Fruit fly (Drosophila melanogaster) whole organism, embryonic: ENCODE data around the gene CG1024.

Experiments used
- ATbp ChIP-seq: fragments of 200-800 bp; sonication (Bioruptor generic); optimal IDR thresholded peaks from 2 replicates; lab custom pipeline; 2017; ENCODE audit warnings: missing biosample characterization, mild to moderate bottlenecking, missing genetic modification characterization, missing genetic modification reagents
- CG12104 ChIP-seq: fragments of 200-800 bp; sonication (Bioruptor generic); optimal IDR thresholded peaks from 3 replicates; lab custom pipeline; 2016; ENCODE audit warnings: missing biosample characterization, missing genetic modification characterization
- CG12155 ChIP-seq: fragments of 200-800 bp; sonication (Bioruptor generic); optimal IDR thresholded peaks from 3 replicates; lab custom pipeline; 2016; ENCODE audit warnings: missing biosample characterization, missing genetic modification characterization
- CG13296 ChIP-seq: fragments of 200-800 bp; sonication (Bioruptor generic); optimal IDR thresholded peaks from 3 replicates; lab custom pipeline; 2018; ENCODE audit warnings: missing biosample characterization, mild to moderate bottlenecking, missing genetic modification characterization
- CG14050 ChIP-seq: fragments of 200-800 bp; sonication (Bioruptor generic); IDR thresholded peaks from 3 replicates; pipeline ENCODE4 v1.3.6; 2022; ENCODE audit warnings: missing biosample characterization, missing genetic modification characterization
- CG15073 ChIP-seq: fragments of 200-800 bp; sonication (Bioruptor generic); optimal IDR thresholded peaks from 2 replicates; lab custom pipeline; 2016; ENCODE audit warnings: missing biosample characterization, missing genetic modification characterization
- CG17612 ChIP-seq: fragments of 200-800 bp; sonication (Bioruptor generic); IDR thresholded peaks from 2 replicates; pipeline ENCODE4 v1.3.6; 2022; ENCODE audit warnings: missing biosample characterization, missing genetic modification characterization
- CG2202 ChIP-seq: fragments of 200-800 bp; sonication (Bioruptor generic); optimal IDR thresholded peaks from 2 replicates; lab custom pipeline; 2018; ENCODE audit warnings: missing biosample characterization, mild to moderate bottlenecking, missing genetic modification characterization
- CG30020 ChIP-seq: fragments of 200-800 bp; optimal IDR thresholded peaks from 2 replicates; lab custom pipeline; 2019; ENCODE audit warnings: missing biosample characterization, mild to moderate bottlenecking, missing genetic modification characterization, moderate library complexity
- CG31365 ChIP-seq: fragments of 200-800 bp; sonication (Bioruptor generic); optimal IDR thresholded peaks from 2 replicates; lab custom pipeline; 2018; ENCODE audit warnings: missing biosample characterization, mild to moderate bottlenecking, missing genetic modification characterization
- CG3726 ChIP-seq: fragments of 200-800 bp; sonication (Bioruptor generic); IDR thresholded peaks from 3 replicates; pipeline ENCODE4, ENCODE4 v1.3.6; 2022; ENCODE audit warnings: missing biosample characterization, missing genetic modification characterization
- CG7786 ChIP-seq: fragments of 200-800 bp; sonication (Bioruptor generic); optimal IDR thresholded peaks from 2 replicates; lab custom pipeline; 2016; ENCODE audit warnings: missing biosample characterization, missing genetic modification characterization
- CG8478 ChIP-seq: fragments of >200 bp; optimal IDR thresholded peaks from 2 replicates; lab custom pipeline; 2018
- CG9797 ChIP-seq: fragments of 200-800 bp; sonication (Bioruptor generic); optimal IDR thresholded peaks from 3 replicates; lab custom pipeline; 2018; ENCODE audit warnings: missing biosample characterization, mild to moderate bottlenecking, missing genetic modification characterization
- CoRest ChIP-seq: fragments of 200-800 bp; sonication (Bioruptor generic); optimal IDR thresholded peaks from 3 replicates; lab custom pipeline; 2018; ENCODE audit warnings: missing biosample characterization, mild to moderate bottlenecking, missing genetic modification characterization, moderate library complexity
- D19A ChIP-seq: fragments of 200-800 bp; optimal IDR thresholded peaks from 3 replicates; lab custom pipeline; 2019; ENCODE audit warnings: missing biosample characterization, mild to moderate bottlenecking, missing genetic modification characterization, moderate library complexity
- Dbx ChIP-seq: fragments of 200-800 bp; sonication (Bioruptor generic); IDR thresholded peaks from 3 replicates; pipeline ENCODE4 v1.3.6; 2022; ENCODE audit warnings: missing biosample characterization, missing genetic modification characterization
- Drgx ChIP-seq: fragments of 200-800 bp; sonication (Bioruptor generic); IDR thresholded peaks from 2 replicates; pipeline ENCODE4 v1.3.6; 2022; ENCODE audit warnings: missing biosample characterization, missing genetic modification characterization
- Eip74EF ChIP-seq, 2 experiments: fragments of 200-800 bp in 1 of 2; fragments of >200 bp in 1 of 2; sonication (Bioruptor generic) in 1 of 2; optimal IDR thresholded peaks; 2 replicates each; lab custom pipeline; 2017 to 2019; ENCODE audit warnings: missing biosample characterization in 2 of 2, missing genetic modification characterization in 2 of 2, mild to moderate bottlenecking in 1 of 2, moderate library complexity in 1 of 2
- H2.0 ChIP-seq: fragments of 200-800 bp; sonication (Bioruptor generic); IDR thresholded peaks from 2 replicates; pipeline ENCODE4 v1.3.6; 2022; ENCODE audit warnings: missing biosample characterization, missing genetic modification characterization
- HHEX ChIP-seq: fragments of 200-800 bp; sonication (Bioruptor generic); optimal IDR thresholded peaks from 3 replicates; lab custom pipeline; 2017; ENCODE audit warnings: missing biosample characterization, mild to moderate bottlenecking, missing genetic modification characterization, missing genetic modification reagents
- Kr ChIP-seq: fragments of 200-800 bp; sonication (Bioruptor generic); optimal IDR thresholded peaks from 2 replicates; lab custom pipeline; 2017; ENCODE audit warnings: missing biosample characterization, mild to moderate bottlenecking, missing genetic modification characterization
- Lhr ChIP-seq: fragments of 200-800 bp; sonication (Bioruptor generic); optimal IDR thresholded peaks from 3 replicates; lab custom pipeline; 2017; ENCODE audit warnings: mild to moderate bottlenecking, missing biosample characterization, missing genetic modification reagents, missing genetic modification characterization
- Mad ChIP-seq: fragments of 200-800 bp; sonication (Bioruptor generic); optimal IDR thresholded peaks from 2 replicates; lab custom pipeline; 2016; ENCODE audit warnings: missing biosample characterization, missing genetic modification characterization
- Med ChIP-seq: fragments of 200-800 bp; sonication (Bioruptor generic); peaks from one replicate; lab custom pipeline; 2016; ENCODE audit warnings: missing biosample characterization, missing genetic modification characterization, mild to moderate bottlenecking, inconsistent platforms, moderate library complexity
- Oli ChIP-seq: fragments of 200-800 bp; sonication (Bioruptor generic); optimal IDR thresholded peaks from 2 replicates; lab custom pipeline; 2018; ENCODE audit warnings: missing biosample characterization, mild to moderate bottlenecking, missing genetic modification characterization, moderate library complexity
- PHDP ChIP-seq: fragments of 200-800 bp; sonication (Bioruptor generic); optimal IDR thresholded peaks from 3 replicates; lab custom pipeline; 2018; ENCODE audit warnings: missing biosample characterization, mild to moderate bottlenecking, missing genetic modification characterization, moderate library complexity
- Rfx ChIP-seq: fragments of 200-800 bp; sonication (Bioruptor generic); IDR thresholded peaks from 2 replicates; pipeline ENCODE4 v1.3.6; 2022; ENCODE audit warnings: missing biosample characterization, missing genetic modification characterization
- Scr ChIP-seq: fragments of 200-800 bp; sonication (Bioruptor generic); IDR thresholded peaks from 2 replicates; pipeline ENCODE4 v1.3.6; 2022; ENCODE audit warnings: missing biosample characterization, missing genetic modification characterization; ENCODE audit not compliant: partially characterized antibody
- Sox102F ChIP-seq: fragments of 200-800 bp; sonication (Bioruptor generic); optimal IDR thresholded peaks from 2 replicates; lab custom pipeline; 2018; ENCODE audit warnings: missing biosample characterization, mild to moderate bottlenecking, missing genetic modification characterization, moderate library complexity
- Spps ChIP-seq: fragments of 200-800 bp; sonication (Bioruptor generic); optimal IDR thresholded peaks from 2 replicates; lab custom pipeline; 2018; ENCODE audit warnings: missing biosample characterization, mild to moderate bottlenecking, missing genetic modification characterization
- ase ChIP-seq: fragments of 200-800 bp; sonication (Bioruptor generic); IDR thresholded peaks from 3 replicates; pipeline ENCODE4 v1.3.6; 2022; ENCODE audit warnings: missing biosample characterization, missing genetic modification characterization
- bbx ChIP-seq: fragments of 200-800 bp; sonication (Bioruptor generic); IDR thresholded peaks from 2 replicates; pipeline ENCODE4 v1.3.6; 2022; ENCODE audit warnings: missing biosample characterization, missing genetic modification characterization; ENCODE audit not compliant: partially characterized antibody
- bigmax ChIP-seq: fragments of 200-800 bp; sonication (Bioruptor generic); optimal IDR thresholded peaks from 2 replicates; lab custom pipeline; 2018; ENCODE audit warnings: missing biosample characterization, mild to moderate bottlenecking, missing genetic modification characterization
- bsh ChIP-seq, 2 experiments: fragments of 200-800 bp; sonication (Bioruptor generic); optimal IDR thresholded peaks; 2 replicates each; lab custom pipeline; 2017 to 2018; ENCODE audit warnings: mild to moderate bottlenecking in 2 of 2, missing biosample characterization in 2 of 2, missing genetic modification characterization in 2 of 2, moderate library complexity in 1 of 2
- cato ChIP-seq: fragments of 200-800 bp; sonication (Bioruptor generic); optimal IDR thresholded peaks from 2 replicates; lab custom pipeline; 2016; ENCODE audit warnings: missing biosample characterization, missing genetic modification characterization, borderline replicate concordance
- ci ChIP-seq: fragments of 200-800 bp; sonication (Bioruptor generic); IDR thresholded peaks from 3 replicates; pipeline ENCODE4 v1.3.6; 2022; ENCODE audit warnings: missing biosample characterization, missing genetic modification characterization
- corto ChIP-seq: fragments of 200-800 bp; sonication (Bioruptor generic); optimal IDR thresholded peaks from 2 replicates; lab custom pipeline; 2016; ENCODE audit warnings: missing biosample characterization, mild to moderate bottlenecking, missing genetic modification characterization, moderate library complexity
- eve ChIP-seq, 2 experiments: fragments of >200 bp; optimal IDR thresholded peaks; 2 replicates each; lab custom pipeline; 2017; ENCODE audit warnings: missing biosample characterization in 2 of 2, missing genetic modification characterization in 2 of 2
- fd3F ChIP-seq: fragments of 200-800 bp; sonication (Bioruptor generic); optimal IDR thresholded peaks from 2 replicates; lab custom pipeline; 2018; ENCODE audit warnings: missing biosample characterization, mild to moderate bottlenecking, missing genetic modification characterization, moderate library complexity
- hbn ChIP-seq: fragments of 200-800 bp; sonication (Bioruptor generic); IDR thresholded peaks from 2 replicates; pipeline ENCODE4 v1.3.6; 2022; ENCODE audit warnings: missing biosample characterization, missing genetic modification characterization; ENCODE audit not compliant: partially characterized antibody
- hth ChIP-seq: fragments of >200 bp; optimal IDR thresholded peaks from 2 replicates; lab custom pipeline; 2017; ENCODE audit warnings: inconsistent platforms
- ken ChIP-seq: fragments of 200-800 bp; sonication (Bioruptor generic); IDR thresholded peaks from 3 replicates; pipeline ENCODE4 v1.3.6; 2022; ENCODE audit warnings: missing biosample characterization, missing genetic modification characterization
- klu ChIP-seq: fragments of 200-800 bp; sonication (Bioruptor generic); IDR thresholded peaks from 2 replicates; pipeline ENCODE4 v1.3.6; 2022; ENCODE audit warnings: missing biosample characterization, missing genetic modification characterization
- ro ChIP-seq: fragments of 200-800 bp; sonication (Bioruptor generic); IDR thresholded peaks from 2 replicates; pipeline ENCODE4 v1.3.6; 2022; ENCODE audit warnings: missing biosample characterization, missing genetic modification characterization
- slbo ChIP-seq: fragments of 200-800 bp; sonication (Bioruptor generic); IDR thresholded peaks from 2 replicates; pipeline ENCODE4 v1.3.6; 2022; ENCODE audit warnings: missing biosample characterization, missing genetic modification characterization
- sna ChIP-seq: fragments of 200-800 bp; sonication (Bioruptor generic); IDR thresholded peaks from 2 replicates; pipeline ENCODE4 v1.3.6; 2022; ENCODE audit warnings: missing biosample characterization, missing genetic modification characterization; ENCODE audit not compliant: partially characterized antibody
- sqz ChIP-seq: fragments of 200-800 bp; sonication (Bioruptor generic); optimal IDR thresholded peaks from 3 replicates; lab custom pipeline; 2018; ENCODE audit warnings: missing biosample characterization, mild to moderate bottlenecking, missing genetic modification characterization
- tap ChIP-seq: fragments of 200-800 bp; optimal IDR thresholded peaks from 3 replicates; lab custom pipeline; 2019; ENCODE audit warnings: missing biosample characterization, mild to moderate bottlenecking, missing genetic modification characterization, moderate library complexity
- zfh1 ChIP-seq: fragments of 200-800 bp; sonication (Bioruptor generic); IDR thresholded peaks from 3 replicates; pipeline ENCODE4 v1.3.6; 2022; ENCODE audit warnings: missing biosample characterization, missing genetic modification characterization

CG1024 gene

DNA sequence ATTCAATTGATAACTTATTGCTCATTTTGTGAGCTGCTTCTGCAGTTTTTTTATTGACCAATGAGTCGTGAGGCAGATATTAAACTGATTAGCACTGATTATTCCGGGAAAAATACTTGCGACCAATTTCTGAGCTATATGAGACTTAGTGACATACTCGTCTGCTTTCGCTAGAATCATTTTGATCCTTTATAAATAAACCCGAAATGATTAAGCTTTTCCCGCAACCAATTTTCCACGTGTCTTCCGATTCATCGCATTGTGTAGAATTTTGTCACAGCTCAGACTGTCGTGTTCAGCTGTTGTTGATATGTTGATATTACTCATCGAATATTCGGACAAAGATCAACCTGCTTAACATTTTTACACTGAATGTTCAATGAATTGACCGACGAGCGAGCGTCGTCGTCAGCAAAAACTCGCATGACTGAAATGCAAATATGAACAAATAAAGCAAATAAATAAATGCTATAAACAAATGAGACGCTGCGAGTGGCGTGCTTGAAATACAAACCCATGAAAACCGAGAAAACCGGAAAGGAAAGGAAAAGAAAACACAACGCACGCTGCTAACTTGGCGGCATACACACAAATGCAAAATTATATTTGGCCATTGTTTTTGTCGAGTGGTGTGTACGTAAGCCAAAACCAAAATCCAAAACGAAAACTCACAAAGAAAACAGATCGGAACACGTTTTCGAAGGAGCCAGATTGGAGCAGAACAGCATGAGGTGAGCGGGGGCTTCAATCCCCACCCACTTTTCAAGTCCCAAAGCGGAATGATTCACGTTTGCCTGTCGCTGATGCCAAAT, 20.8 kb upstream of the CG1024 start (continued):
- TF ChIP-seq slbo (GFP tag; lab: Robert Waterston, UW) (no peak), CG13296 (GFP tag; lab: Kevin White, UChicago) (peak; percentile 43), H2.0 (no peak), Lhr (GFP tag; lab: Kevin White, UChicago) (no peak), Eip74EF (GFP tag; optimal IDR thresholded peaks at IDR 0.05; lab: Kevin White, UChicago) (peak in 1 of 2 experiments; percentile 72), ATbp (peak; percentile 67), CG12155 (no peak), eve (GFP tag; optimal IDR thresholded peaks at IDR 0.05; lab: Kevin White, UChicago) (peak in 1 of 2 experiments; percentile 64), ken (no peak), CG17612 (no peak), CG30020 (tag; lab: Kevin White, UChicago) (no peak), tap (peak; percentile 29), CoRest (no peak), CG9797 (GFP tag; lab: Kevin White, UChicago) (no peak), bsh (GFP tag; optimal IDR thresholded peaks at IDR 0.05; lab: Kevin White, UChicago) (peak in 1 of 2 experiments; percentile 22), Oli (tag; lab: Kevin White, UChicago) (no peak), zfh1 (GFP tag; lab: Robert Waterston, UW) (no peak), CG8478 (lab: Kevin White, UChicago) (no peak), Rfx (GFP tag; lab: Robert Waterston, UW) (0 out of 2 replicates have a peak, but pooled peaks have one; percentile 17), CG3726 (GFP tag; lab: Robert Waterston, UW) (no peak), ci (peak; percentile 11; the same call in 1 of the 3 replicates), bbx (GFP tag; lab: Robert Waterston, UW) (no peak), hth (lab: Kevin White, UChicago) (no peak), klu (GFP tag; lab: Robert Waterston, UW) (no peak), Drgx (GFP tag; lab: Robert Waterston, UW) (no peak), Scr (GFP tag; lab: Robert Waterston, UW) (no peak), HHEX (peak; percentile 29), cato (no peak), corto (GFP tag; lab: Kevin White, UChicago) (no peak), Kr (GFP tag; lab: Kevin White, UChicago) (no peak), CG7786 (no peak), ro (GFP tag; lab: Robert Waterston, UW) (no peak), ase (GFP tag; lab: Robert Waterston, UW) (no peak), hbn (GFP tag; lab: Robert Waterston, UW) (no peak), D19A (tag; lab: Kevin White, UChicago) (no peak), bigmax (GFP tag; lab: Kevin White, UChicago) (no peak), sqz (no peak), CG31365 (tag; lab: Kevin White, UChicago) (peak; percentile 16), CG15073 (GFP tag; lab: Kevin White, UChicago) (no peak), fd3F (GFP tag; lab: Kevin White, UChicago) (no peak), CG14050 (GFP tag; lab: Robert Waterston, UW) (no peak), Spps (tag; lab: Kevin White, UChicago) (no peak), Med (GFP tag; lab: Kevin White, UChicago) (peak; percentile 74), sna (no peak), PHDP (tag; lab: Kevin White, UChicago) (peak; percentile 44), Sox102F (GFP tag; lab: Kevin White, UChicago) (peak; percentile 12), Mad (GFP tag; lab: Kevin White, UChicago) (no peak), CG12104 (GFP tag; lab: Kevin White, UChicago) (no peak), Dbx (GFP tag; lab: Robert Waterston, UW) (no peak), CG2202 (tag; lab: Kevin White, UChicago) (peak; percentile 3)
